Worm (Caenorhabditis elegans): Measurements from ENCODE around the gene F20B10.3.

ce11 chrIV:12126740-12127472 lies 41.1 kb upstream of the F20B10.3 start:
- TF ChIP-seq cog-1 (tag; optimal IDR thresholded peaks at IDR 0.05): no peak
- no peak for TF ChIP-seq tab-1 (GFP tag; IDR thresholded peaks at IDR 0.05)
- no peak for TF ChIP-seq ref-1 (GFP tag; conservative IDR thresholded peaks at IDR 0.05)
- no peak for TF ChIP-seq flt-1 (GFP tag; IDR thresholded peaks at IDR 0.05)
- no peak for TF ChIP-seq med-1 (GFP tag; optimal IDR thresholded peaks at IDR 0.05; ENCODE audit: insufficient read depth)
- TF ChIP-seq klf-2 (GFP tag; conservative IDR thresholded peaks at IDR 0.05): no peak
- TF ChIP-seq ztf-29 (GFP tag; IDR thresholded peaks at IDR 0.05): no peak
